Worm (Caenorhabditis elegans) whole organism, young adult: ENCODE results near the gene pmp-1.

ENCODE experiments used
- B0019.2 ChIP-seq: fragments of 200-800 bp; sonication (Bioruptor generic); conservative IDR thresholded peaks from 2 replicates; pipeline ENCODE4 v1.3.6; 2022; ENCODE audit warnings: missing genetic modification reagents, missing genetic modification characterization, missing compliant biosample characterization
- B0336.3 ChIP-seq: fragments of 200-800 bp; sonication (Bioruptor generic); IDR thresholded peaks from 2 replicates; pipeline ENCODE4 v1.3.6; 2022; ENCODE audit warnings: missing genetic modification characterization, missing compliant biosample characterization
- C06A6.2 ChIP-seq: fragments of 200-800 bp; sonication (Bioruptor generic); conservative IDR thresholded peaks from 2 replicates; pipeline ENCODE4 v1.3.6; 2022; ENCODE audit warnings: missing genetic modification characterization, missing compliant biosample characterization
- F22D6.2 ChIP-seq: sonication (generic microtip); optimal IDR thresholded peaks from 2 replicates; lab custom pipeline; 2016; ENCODE audit warnings: mild to moderate bottlenecking, missing genetic modification characterization, missing compliant biosample characterization
- F23B12.7 ChIP-seq: sonication (generic microtip); optimal IDR thresholded peaks from 2 replicates; lab custom pipeline; 2017; ENCODE audit warnings: missing genetic modification characterization, mild to moderate bottlenecking, missing compliant biosample characterization, antibody characterized with exemption, moderate library complexity; ENCODE audit not compliant: insufficient read depth
- F39B2.1 ChIP-seq: fragments of 200-800 bp; sonication (Bioruptor generic); IDR thresholded peaks from 2 replicates; pipeline ENCODE4 v1.3.6; 2022; ENCODE audit warnings: missing genetic modification reagents, missing genetic modification characterization, missing compliant biosample characterization
- F49E8.2 ChIP-seq: sonication (generic microtip); optimal IDR thresholded peaks from 3 replicates; lab custom pipeline; 2017; ENCODE audit warnings: missing genetic modification characterization, mild to moderate bottlenecking, missing compliant biosample characterization, antibody characterized with exemption, moderate library complexity; ENCODE audit not compliant: insufficient read depth
- F57C9.4 ChIP-seq: sonication (generic microtip); optimal IDR thresholded peaks from 2 replicates; lab custom pipeline; 2017; ENCODE audit warnings: mild to moderate bottlenecking, missing genetic modification characterization, missing compliant biosample characterization
- K11D2.4 ChIP-seq: fragments of 200-800 bp; sonication (Bioruptor generic); IDR thresholded peaks from 2 replicates; pipeline ENCODE4 v1.3.6; 2022; ENCODE audit warnings: missing genetic modification reagents, missing genetic modification characterization, missing compliant biosample characterization
- Y53G8AR.9 ChIP-seq: fragments of 200-800 bp; sonication (Bioruptor generic); conservative IDR thresholded peaks from 2 replicates; pipeline ENCODE4 v1.3.6; 2022; ENCODE audit warnings: missing genetic modification reagents, missing genetic modification characterization, missing compliant biosample characterization
- Y95B8A.8 ChIP-seq: fragments of 200-800 bp; sonication (Bioruptor generic); IDR thresholded peaks from 2 replicates; pipeline ENCODE4 v1.3.6; 2022; ENCODE audit warnings: missing genetic modification reagents, missing genetic modification characterization, missing compliant biosample characterization
- ZK185.1 ChIP-seq: sonication (generic microtip); optimal IDR thresholded peaks from 2 replicates; lab custom pipeline; 2016; ENCODE audit warnings: mild to moderate bottlenecking, missing genetic modification characterization, missing compliant biosample characterization; ENCODE audit not compliant: poor library complexity, severe bottlenecking
- akir-1 ChIP-seq: fragments of 200-800 bp; sonication (Bioruptor generic); optimal IDR thresholded peaks from 2 replicates; lab custom pipeline; 2018; ENCODE audit warnings: mild to moderate bottlenecking, missing genetic modification characterization, moderate library complexity, missing compliant biosample characterization
- ama-1 ChIP-seq, 3 experiments: fragments of 150-350 bp in 1 of 3; sonication (generic microtip) in 2 of 3; optimal IDR thresholded peaks; 2 replicates each; lab custom pipeline; 2014 to 2018; ENCODE audit warnings: missing biosample characterization in 2 of 3, missing genetic modification characterization in 2 of 3, missing genetic modification reagents in 2 of 3
- atf-7 ChIP-seq: sonication (generic microtip); optimal IDR thresholded peaks from 2 replicates; lab custom pipeline; 2017; ENCODE audit warnings: mild to moderate bottlenecking, missing genetic modification characterization, missing compliant biosample characterization
- attf-3 ChIP-seq: fragments of 200-800 bp; sonication (Bioruptor generic); conservative IDR thresholded peaks from 2 replicates; pipeline ENCODE4 v1.3.6; 2022; ENCODE audit warnings: missing genetic modification reagents, missing genetic modification characterization, missing compliant biosample characterization
- attf-5 ChIP-seq: fragments of 200-800 bp; sonication (Bioruptor generic); optimal IDR thresholded peaks from 2 replicates; lab custom pipeline; 2018; ENCODE audit warnings: mild to moderate bottlenecking, missing genetic modification characterization, missing compliant biosample characterization
- bed-1 ChIP-seq: fragments of 200-800 bp; sonication (Bioruptor generic); IDR thresholded peaks from 2 replicates; pipeline ENCODE4 v1.3.6; 2022; ENCODE audit warnings: missing genetic modification reagents, missing genetic modification characterization, missing compliant biosample characterization
- bed-2 ChIP-seq: fragments of 200-800 bp; sonication (Bioruptor generic); IDR thresholded peaks from 2 replicates; pipeline ENCODE4 v1.3.6; 2022; ENCODE audit warnings: missing genetic modification reagents, missing genetic modification characterization, missing compliant biosample characterization
- cebp-1 ChIP-seq, 2 experiments: fragments of 200-800 bp in 1 of 2; sonication (Bioruptor generic) in 1 of 2; sonication (generic microtip) in 1 of 2; IDR thresholded peaks in 1 of 2; optimal IDR thresholded peaks in 1 of 2; 2 replicates each; pipeline versions ENCODE4 v1.3.6 to Lab custom; 2017 to 2022; ENCODE audit warnings: missing compliant biosample characterization in 2 of 2, missing genetic modification characterization in 2 of 2, mild to moderate bottlenecking in 1 of 2, missing genetic modification reagents in 1 of 2, moderate library complexity in 1 of 2
- ceh-27 ChIP-seq: fragments of 200-800 bp; sonication (Bioruptor generic); optimal IDR thresholded peaks from 2 replicates; lab custom pipeline; 2018; ENCODE audit warnings: mild to moderate bottlenecking, missing genetic modification characterization, moderate library complexity, missing compliant biosample characterization
- ceh-40 ChIP-seq: fragments of 200-800 bp; sonication (Bioruptor generic); IDR thresholded peaks from 2 replicates; pipeline ENCODE4 v1.3.6; 2022; ENCODE audit warnings: missing genetic modification characterization, missing compliant biosample characterization
- ceh-58 ChIP-seq: fragments of 200-800 bp; sonication (Bioruptor generic); IDR thresholded peaks from 2 replicates; pipeline ENCODE4 v1.3.6; 2022; ENCODE audit warnings: missing genetic modification characterization, missing compliant biosample characterization
- ceh-79 ChIP-seq: sonication (generic microtip); optimal IDR thresholded peaks from 2 replicates; lab custom pipeline; 2017; ENCODE audit warnings: mild to moderate bottlenecking, missing genetic modification characterization, missing compliant biosample characterization
- chd-7 ChIP-seq: sonication (generic microtip); optimal IDR thresholded peaks from 2 replicates; lab custom pipeline; 2016; ENCODE audit warnings: mild to moderate bottlenecking, missing genetic modification characterization, moderate library complexity, missing compliant biosample characterization
- dox-1 ChIP-seq: fragments of 200-800 bp; sonication (Bioruptor generic); IDR thresholded peaks from 2 replicates; pipeline ENCODE4 v1.3.6; 2022; ENCODE audit warnings: missing genetic modification reagents, missing genetic modification characterization, missing compliant biosample characterization
- ekl-4 ChIP-seq: fragments of 200-800 bp; sonication (Bioruptor generic); IDR thresholded peaks from 2 replicates; pipeline ENCODE4 v1.3.6; 2022; ENCODE audit warnings: missing genetic modification reagents, missing genetic modification characterization, missing compliant biosample characterization
- hmg-1.2 ChIP-seq: fragments of 200-800 bp; sonication (Bioruptor generic); IDR thresholded peaks from 2 replicates; pipeline ENCODE4 v1.3.6; 2022; ENCODE audit warnings: missing genetic modification reagents, missing genetic modification characterization, missing compliant biosample characterization
- hsf-1 ChIP-seq: fragments of 200-800 bp; sonication (Bioruptor generic); IDR thresholded peaks from 2 replicates; pipeline ENCODE4 v1.3.6; 2022; ENCODE audit warnings: missing genetic modification reagents, missing genetic modification characterization, missing compliant biosample characterization
- let-607 ChIP-seq, 2 experiments: fragments of 200-800 bp in 1 of 2; sonication (Bioruptor generic) in 1 of 2; sonication (generic microtip) in 1 of 2; optimal IDR thresholded peaks; 2 replicates each; lab custom pipeline; 2016 to 2018; ENCODE audit warnings: mild to moderate bottlenecking in 2 of 2, missing compliant biosample characterization in 2 of 2, missing genetic modification characterization in 2 of 2, moderate library complexity in 2 of 2, missing genotype in 1 of 2
- lin-26 ChIP-seq: fragments of 200-800 bp; sonication (Bioruptor generic); IDR thresholded peaks from 2 replicates; pipeline ENCODE4 v1.3.6; 2022; ENCODE audit warnings: missing genetic modification reagents, missing genetic modification characterization, missing compliant biosample characterization
- lin-40 ChIP-seq: sonication (generic microtip); optimal IDR thresholded peaks from 2 replicates; lab custom pipeline; 2016; ENCODE audit warnings: missing genetic modification characterization, mild to moderate bottlenecking, missing compliant biosample characterization, missing genotype, missing genetic modification reagents
- madf-10 ChIP-seq: sonication (generic microtip); optimal IDR thresholded peaks from 2 replicates; lab custom pipeline; 2016; ENCODE audit warnings: mild to moderate bottlenecking, missing genetic modification characterization, missing compliant biosample characterization
- madf-3 ChIP-seq: fragments of 200-800 bp; sonication (Bioruptor generic); IDR thresholded peaks from 2 replicates; pipeline ENCODE4 v1.3.6; 2022; ENCODE audit warnings: missing genetic modification reagents, missing genetic modification characterization, missing compliant biosample characterization
- madf-6 ChIP-seq: fragments of 200-800 bp; sonication (Bioruptor generic); IDR thresholded peaks from 2 replicates; pipeline ENCODE4 v1.3.6; 2022; ENCODE audit warnings: missing genetic modification reagents, missing genetic modification characterization, missing compliant biosample characterization
- mcd-1 ChIP-seq: fragments of 200-800 bp; sonication (Bioruptor generic); IDR thresholded peaks from 2 replicates; pipeline ENCODE4 v1.3.6; 2022; ENCODE audit warnings: missing genetic modification reagents, missing genetic modification characterization, missing compliant biosample characterization
- nfyb-1 ChIP-seq: fragments of 200-800 bp; sonication (Bioruptor generic); IDR thresholded peaks from 2 replicates; pipeline ENCODE4 v1.3.6; 2022; ENCODE audit warnings: missing genetic modification reagents, missing genetic modification characterization, missing compliant biosample characterization
- nhr-80 ChIP-seq: sonication (generic microtip); optimal IDR thresholded peaks from 2 replicates; lab custom pipeline; 2016; ENCODE audit warnings: missing genetic modification characterization, missing compliant biosample characterization
- nhr-90 ChIP-seq: sonication (generic microtip); optimal IDR thresholded peaks from 2 replicates; lab custom pipeline; 2016; ENCODE audit warnings: missing genotype, mild to moderate bottlenecking, missing genetic modification characterization, missing compliant biosample characterization
- pbrm-1 ChIP-seq: fragments of 200-800 bp; sonication (Bioruptor generic); IDR thresholded peaks from 2 replicates; pipeline ENCODE4 v1.3.6; 2022; ENCODE audit warnings: missing genetic modification reagents, missing genetic modification characterization, missing compliant biosample characterization
- snpc-4 ChIP-seq, 5 experiments: fragments of 150-350 bp in 1 of 5; sonication (generic microtip) in 4 of 5; optimal IDR thresholded peaks; 2 replicates each; lab custom pipeline; 2014 to 2018; ENCODE audit warnings: missing genetic modification characterization in 5 of 5, missing biosample characterization in 3 of 5, antibody characterized with exemption in 2 of 5, mild to moderate bottlenecking in 2 of 5, missing compliant biosample characterization in 2 of 5, missing genotype in 2 of 5, moderate library complexity in 2 of 5, missing genetic modification reagents in 1 of 5
- tbp1 ChIP-seq: fragments of 200-800 bp; sonication (Bioruptor generic); optimal IDR thresholded peaks from 2 replicates; lab custom pipeline; 2018; ENCODE audit warnings: mild to moderate bottlenecking, missing genetic modification characterization, missing compliant biosample characterization
- tlf-1 ChIP-seq: fragments of 200-800 bp; sonication (Bioruptor generic); optimal IDR thresholded peaks from 2 replicates; lab custom pipeline; 2018; ENCODE audit warnings: mild to moderate bottlenecking, missing genetic modification characterization, missing compliant biosample characterization
- unc-62 ChIP-seq: fragments of 150-350 bp; optimal IDR thresholded peaks from 2 replicates; lab custom pipeline; 2014; ENCODE audit warnings: missing biosample characterization, missing genetic modification reagents, missing genetic modification characterization
- xnd-1 ChIP-seq: sonication (generic microtip); optimal IDR thresholded peaks from 2 replicates; lab custom pipeline; 2016; ENCODE audit warnings: missing genotype, missing genetic modification reagents, missing genetic modification characterization, missing compliant biosample characterization
- ztf-22 ChIP-seq: fragments of 200-800 bp; sonication (Bioruptor generic); optimal IDR thresholded peaks from 2 replicates; lab custom pipeline; 2018; ENCODE audit warnings: mild to moderate bottlenecking, missing genetic modification characterization, moderate library complexity, missing compliant biosample characterization
- ztf-3 ChIP-seq: fragments of 200-800 bp; sonication (Bioruptor generic); optimal IDR thresholded peaks from 2 replicates; lab custom pipeline; 2018; ENCODE audit warnings: mild to moderate bottlenecking, missing genetic modification characterization, missing compliant biosample characterization

Gene pmp-1

DNA sequence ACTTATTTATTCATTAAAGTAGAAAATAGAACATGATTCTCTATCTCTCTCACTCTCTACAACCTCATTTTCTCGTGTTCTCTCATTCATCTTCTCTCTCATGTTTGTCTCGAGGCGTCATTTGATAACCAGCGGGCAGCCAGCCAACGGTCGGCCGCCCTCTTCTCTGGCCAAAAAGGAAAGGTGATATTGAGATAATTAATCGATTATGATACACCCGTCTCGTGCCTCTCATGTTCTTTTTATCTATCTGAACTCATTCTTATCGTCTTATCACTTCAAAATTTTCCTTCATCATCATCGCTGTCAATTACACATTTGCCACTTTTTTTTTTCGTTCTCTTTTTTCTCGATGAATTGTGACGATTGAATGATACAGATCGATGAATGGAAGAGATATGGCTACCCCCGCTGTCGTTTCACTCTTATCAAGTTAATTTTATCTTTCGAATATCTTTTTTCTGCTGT lies 40.9 kb downstream of the pmp-1 start (continued):
- no peak for TF ChIP-seq ceh-40 (GFP tag; lab: Robert Waterston, UW)
- TF ChIP-seq tbp1 (GFP tag; lab: Kevin White, UChicago): peak; percentile 47
- peak; percentile 88 for TF ChIP-seq lin-40 (tag; lab: Kevin White, UChicago)
- TF ChIP-seq nhr-80 (tag; lab: Kevin White, UChicago): peak; percentile 100
- peak; percentile 53 for TF ChIP-seq mcd-1 (GFP tag; lab: Robert Waterston, UW)
- TF ChIP-seq ekl-4 (GFP tag; lab: Robert Waterston, UW): peak; percentile 69; the same call in 1 of the 2 replicates
- no peak for TF ChIP-seq pbrm-1 (GFP tag; lab: Robert Waterston, UW)
- no peak for TF ChIP-seq unc-62 (GFP tag; lab: Kevin White, UChicago)
- TF ChIP-seq F39B2.1: no peak
- TF ChIP-seq ceh-27: peak; percentile 59
- TF ChIP-seq akir-1 (GFP tag; lab: Kevin White, UChicago): no peak
- peak; percentile 88 for TF ChIP-seq dox-1 (GFP tag; lab: Robert Waterston, UW)
- TF ChIP-seq F22D6.2 (tag; lab: Kevin White, UChicago): peak; percentile 73
- no peak for TF ChIP-seq madf-3 (GFP tag; lab: Robert Waterston, UW)
- TF ChIP-seq ztf-22 (GFP tag; lab: Kevin White, UChicago): peak; percentile 95
- TF ChIP-seq let-607 (tag; optimal IDR thresholded peaks at IDR 0.05; lab: Kevin White, UChicago): peak; percentile 42 to 84
- TF ChIP-seq ZK185.1 (tag; lab: Kevin White, UChicago): no peak
- TF ChIP-seq ztf-3 (GFP tag; lab: Kevin White, UChicago): peak; percentile 28
- TF ChIP-seq ceh-58: no peak
- TF ChIP-seq attf-5 (GFP tag; lab: Kevin White, UChicago): peak; percentile 76
- TF ChIP-seq attf-3 (GFP tag; lab: Robert Waterston, UW): no peak
- no peak for TF ChIP-seq bed-1 (GFP tag; lab: Robert Waterston, UW)
- 0 out of 2 replicates have a peak, but pooled peaks have one; percentile 16 for TF ChIP-seq lin-26 (GFP tag; lab: Robert Waterston, UW)
- peak; percentile 74 for TF ChIP-seq C06A6.2 (GFP tag; lab: Robert Waterston, UW)
- TF ChIP-seq hsf-1 (GFP tag; lab: Robert Waterston, UW): no peak
- TF ChIP-seq ama-1 (optimal IDR thresholded peaks at IDR 0.05; lab: Kevin White, UChicago): no peak
- no peak for TF ChIP-seq ama-1 (GFP tag; optimal IDR thresholded peaks at IDR 0.05; lab: Kevin White, UChicago)
- peak; percentile 58 for TF ChIP-seq tlf-1 (GFP tag; lab: Kevin White, UChicago)
- TF ChIP-seq Y95B8A.8: 0 out of 2 replicates have a peak, but pooled peaks have one; percentile 30
- peak; percentile 79 for TF ChIP-seq madf-10 (tag; lab: Kevin White, UChicago)
- TF ChIP-seq B0336.3 (GFP tag; lab: Robert Waterston, UW): peak; percentile 92
- no peak for TF ChIP-seq bed-2 (GFP tag; lab: Robert Waterston, UW)
- peak; percentile 77 for TF ChIP-seq nhr-90
- peak; percentile 51 for TF ChIP-seq K11D2.4 (GFP tag; lab: Robert Waterston, UW)
- peak; percentile 5 for TF ChIP-seq F23B12.7 (tag; lab: Kevin White, UChicago)
- TF ChIP-seq chd-7: peak; percentile 78
- no peak for TF ChIP-seq cebp-1 (GFP tag; IDR thresholded peaks at IDR 0.05; lab: Robert Waterston, UW)
- TF ChIP-seq cebp-1 (tag; optimal IDR thresholded peaks at IDR 0.05; lab: Kevin White, UChicago): peak; percentile 79
- TF ChIP-seq ceh-79 (tag; lab: Kevin White, UChicago): no peak
- TF ChIP-seq, all 124 proteins: peak for 37

DNA sequence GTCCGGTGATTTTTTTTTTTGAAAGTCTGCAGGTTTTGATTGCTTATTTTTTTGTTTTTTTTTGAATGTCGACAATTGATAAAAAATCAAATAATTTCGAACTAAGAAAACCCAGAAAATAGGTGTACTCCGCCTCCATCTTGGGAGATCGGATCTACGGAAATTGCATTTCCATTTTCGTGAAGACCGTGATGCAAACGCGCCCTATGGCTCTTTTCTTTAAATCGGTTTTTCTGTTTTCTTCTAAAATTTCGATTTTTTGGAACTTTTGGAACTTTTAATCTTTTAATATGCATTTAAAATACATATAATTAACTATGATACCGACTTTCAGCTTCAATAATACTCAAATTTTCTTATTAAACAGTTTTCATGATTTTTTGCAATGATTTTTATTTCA lies 41.5 kb downstream of the pmp-1 start:
- TF ChIP-seq madf-6 (no peak), nfyb-1 (GFP tag; lab: Robert Waterston, UW) (no peak), snpc-4 (GFP tag; optimal IDR thresholded peaks at IDR 0.05; lab: Kevin White, UChicago) (no peak), snpc-4 (tag; optimal IDR thresholded peaks at IDR 0.05; lab: Kevin White, UChicago) (peak in 1 of 4 experiments; percentile 7), F49E8.2 (no peak), F57C9.4 (no peak), atf-7 (tag; lab: Kevin White, UChicago) (no peak), Y53G8AR.9 (GFP tag; lab: Robert Waterston, UW) (no peak), hmg-1.2 (GFP tag; lab: Robert Waterston, UW) (no peak), B0019.2 (GFP tag; lab: Robert Waterston, UW) (no peak), xnd-1 (no peak), mcd-1 (GFP tag; lab: Robert Waterston, UW) (peak; percentile 55)
